Fruit fly (Drosophila melanogaster) whole organism, wandering third instar larva: Measurements from ENCODE around the gene nrv2.

ENCODE experiments used
- Abd-B ChIP-seq: fragments of >200 bp; optimal IDR thresholded peaks from 2 replicates; lab custom pipeline; 2017; ENCODE audit warnings: missing biosample characterization, missing genetic modification characterization
- CG32264 ChIP-seq: fragments of 200-800 bp; sonication (Bioruptor generic); optimal IDR thresholded peaks from 2 replicates; lab custom pipeline; 2016; ENCODE audit warnings: missing biosample characterization, missing genetic modification characterization
- CG9705 ChIP-seq: fragments of 200-800 bp; sonication (Bioruptor generic); optimal IDR thresholded peaks from 2 replicates; lab custom pipeline; 2018; ENCODE audit warnings: missing biosample characterization, mild to moderate bottlenecking, missing genetic modification characterization
- CrebA ChIP-seq: fragments of 200-800 bp; sonication (Bioruptor generic); optimal IDR thresholded peaks from 2 replicates; lab custom pipeline; 2016; ENCODE audit warnings: missing biosample characterization, mild to moderate bottlenecking, missing genetic modification characterization, borderline replicate concordance
- Dfd ChIP-seq: fragments of >200 bp; optimal IDR thresholded peaks from 2 replicates; lab custom pipeline; 2017; ENCODE audit warnings: missing biosample characterization, missing genetic modification characterization
- Dif ChIP-seq: fragments of 200-275, 200-300 bp; sonication (Bioruptor generic); optimal IDR thresholded peaks from 2 replicates; lab custom pipeline; 2018; ENCODE audit warnings: missing biosample characterization, missing genetic modification characterization; ENCODE audit not compliant: partially characterized antibody
- GATAd ChIP-seq: sonication (Bioruptor generic); optimal IDR thresholded peaks from 2 replicates; lab custom pipeline; 2016; ENCODE audit warnings: missing biosample characterization, missing genetic modification characterization
- Hnf4 ChIP-seq: fragments of 200-800 bp; sonication (Bioruptor generic); optimal IDR thresholded peaks from 2 replicates; lab custom pipeline; 2016; ENCODE audit warnings: missing biosample characterization, mild to moderate bottlenecking, missing genetic modification characterization
- Hr78 ChIP-seq: fragments of >200 bp; optimal IDR thresholded peaks from 2 replicates; lab custom pipeline; 2017; ENCODE audit warnings: missing biosample characterization, missing genetic modification characterization
- Hr83 ChIP-seq: fragments of 200-300 bp; sonication (Bioruptor generic); optimal IDR thresholded peaks from 2 replicates; lab custom pipeline; 2016; ENCODE audit warnings: missing biosample characterization, mild to moderate bottlenecking, missing genetic modification characterization, moderate library complexity; ENCODE audit not compliant: poor library complexity, severe bottlenecking
- Jra ChIP-seq: sonication (Bioruptor generic); optimal IDR thresholded peaks from 2 replicates; lab custom pipeline; 2016; ENCODE audit warnings: missing biosample characterization, missing genetic modification characterization
- Mio ChIP-seq: sonication (Bioruptor generic); optimal IDR thresholded peaks from 2 replicates; lab custom pipeline; 2016; ENCODE audit warnings: missing biosample characterization, missing genetic modification characterization
- Myc ChIP-seq: fragments of >200 bp; optimal IDR thresholded peaks from 2 replicates; lab custom pipeline; 2017
- N ChIP-seq: fragments of >200 bp; optimal IDR thresholded peaks from 2 replicates; lab custom pipeline; 2018; ENCODE audit warnings: missing biosample characterization, missing external identifiers, missing genetic modification characterization
- OdsH ChIP-seq: fragments of 200-800 bp; sonication (Bioruptor generic); optimal IDR thresholded peaks from 2 replicates; lab custom pipeline; 2016; ENCODE audit warnings: missing biosample characterization, mild to moderate bottlenecking, missing genetic modification characterization
- Sp1 ChIP-seq: fragments of 200-800 bp; sonication (Bioruptor generic); optimal IDR thresholded peaks from 3 replicates; lab custom pipeline; 2019; ENCODE audit warnings: missing biosample characterization, mild to moderate bottlenecking, missing genetic modification characterization, moderate library complexity
- Vsx2 ChIP-seq: fragments of 200-300, 225-300 bp; sonication (Bioruptor generic); optimal IDR thresholded peaks from 2 replicates; lab custom pipeline; 2018; ENCODE audit warnings: missing biosample characterization, missing genetic modification characterization; ENCODE audit not compliant: partially characterized antibody
- br ChIP-seq: fragments of 200-800 bp; sonication (Bioruptor generic); optimal IDR thresholded peaks from 2 replicates; lab custom pipeline; 2016; ENCODE audit warnings: missing biosample characterization, missing genetic modification characterization
- brk ChIP-seq: fragments of 200-800 bp; sonication (Bioruptor generic); optimal IDR thresholded peaks from 2 replicates; lab custom pipeline; 2016; ENCODE audit warnings: missing biosample characterization, mild to moderate bottlenecking, missing genetic modification characterization
- dl ChIP-seq, 2 experiments: fragments of 175-275, 200-275 bp in 1 of 2; fragments of 200-275 bp in 1 of 2; sonication (Bioruptor generic); optimal IDR thresholded peaks; lab custom pipeline; 2018; ENCODE audit warnings: mild to moderate bottlenecking in 2 of 2, missing biosample characterization in 2 of 2, missing genetic modification characterization in 2 of 2, moderate library complexity in 2 of 2; ENCODE audit not compliant: partially characterized antibody in 2 of 2, insufficient read depth in 1 of 2
- dmrt93B ChIP-seq: fragments of 200-800 bp; sonication (Bioruptor generic); optimal IDR thresholded peaks from 2 replicates; lab custom pipeline; 2018; ENCODE audit warnings: missing biosample characterization, mild to moderate bottlenecking, missing genetic modification characterization
- dsf ChIP-seq: sonication (Bioruptor generic); optimal IDR thresholded peaks from 2 replicates; lab custom pipeline; 2016; ENCODE audit warnings: missing biosample characterization, missing genetic modification characterization, borderline replicate concordance
- ey ChIP-seq: fragments of 200-800 bp; sonication (Bioruptor generic); optimal IDR thresholded peaks from 2 replicates; lab custom pipeline; 2016; ENCODE audit warnings: missing biosample characterization, missing genetic modification characterization
- foxo ChIP-seq, 2 experiments: fragments of 200-800 bp; sonication (Bioruptor generic); optimal IDR thresholded peaks; 2 replicates in 1 of 2; 3 replicates in 1 of 2; lab custom pipeline; 2016 to 2017; ENCODE audit warnings: missing biosample characterization in 2 of 2, missing genetic modification characterization in 2 of 2
- fru ChIP-seq: fragments of 200-800 bp; sonication (Bioruptor generic); optimal IDR thresholded peaks from 3 replicates; lab custom pipeline; 2016; ENCODE audit warnings: missing biosample characterization, mild to moderate bottlenecking, missing genetic modification characterization
- jim ChIP-seq: fragments of 175-275, 200-325 bp; sonication (Bioruptor generic); optimal IDR thresholded peaks from 2 replicates; lab custom pipeline; 2016; ENCODE audit warnings: missing biosample characterization, mild to moderate bottlenecking, missing genetic modification characterization
- lola ChIP-seq: fragments of >200 bp; optimal IDR thresholded peaks from 2 replicates; lab custom pipeline; 2017; ENCODE audit warnings: missing biosample characterization, missing genetic modification characterization
- pan ChIP-seq: fragments of >200 bp; optimal IDR thresholded peaks from 2 replicates; lab custom pipeline; 2017
- rgr ChIP-seq: fragments of 200-800 bp; sonication (Bioruptor generic); optimal IDR thresholded peaks from 3 replicates; lab custom pipeline; 2016; ENCODE audit warnings: missing biosample characterization, mild to moderate bottlenecking, missing genetic modification characterization
- sage ChIP-seq: fragments of 200-800 bp; sonication (Bioruptor generic); optimal IDR thresholded peaks from 2 replicates; lab custom pipeline; 2016; ENCODE audit warnings: missing biosample characterization, mild to moderate bottlenecking, missing genetic modification characterization
- tai ChIP-seq: sonication (Bioruptor generic); optimal IDR thresholded peaks from 2 replicates; lab custom pipeline; 2016; ENCODE audit warnings: missing biosample characterization, missing genetic modification characterization
- usp ChIP-seq: fragments of >200 bp; optimal IDR thresholded peaks from 2 replicates; lab custom pipeline; 2017; ENCODE audit warnings: missing biosample characterization, missing genetic modification characterization
- woc ChIP-seq: sonication (Bioruptor generic); optimal IDR thresholded peaks from 2 replicates; lab custom pipeline; 2016; ENCODE audit warnings: missing biosample characterization, mild to moderate bottlenecking, missing genetic modification characterization

Gene nrv2

dm6 chr2L:6836114-6836513 is 37.5 kb upstream of the nrv2 start:
- no peak for TF ChIP-seq lola
- no peak for TF ChIP-seq Myc (lab: Kevin White, UChicago)
- no peak for TF ChIP-seq Hnf4 (GFP tag; lab: Kevin White, UChicago)
- no peak for TF ChIP-seq dsf (GFP tag; lab: Kevin White, UChicago)
- no peak for TF ChIP-seq Hr83
- TF ChIP-seq br (GFP tag; lab: Kevin White, UChicago): no peak
- TF ChIP-seq dl (GFP tag; optimal IDR thresholded peaks at IDR 0.05; lab: Kevin White, UChicago; ENCODE audit: insufficient read depth in 1 of 2, partially characterized antibody in 2 of 2): no peak
- TF ChIP-seq CrebA (GFP tag; lab: Kevin White, UChicago): no peak
- TF ChIP-seq jim (GFP tag; lab: Kevin White, UChicago): no peak
- no peak for TF ChIP-seq sage
- no peak for TF ChIP-seq dmrt93B (GFP tag; lab: Kevin White, UChicago)
- no peak for TF ChIP-seq brk (GFP tag; lab: Kevin White, UChicago)
- TF ChIP-seq tai (GFP tag; lab: Kevin White, UChicago): no peak
- no peak for TF ChIP-seq Abd-B (GFP tag; lab: Kevin White, UChicago)
- no peak for TF ChIP-seq CG32264
- TF ChIP-seq usp (GFP tag; lab: Kevin White, UChicago): no peak
- no peak for TF ChIP-seq OdsH (GFP tag; lab: Kevin White, UChicago)

dm6 chr2L:6833661-6834073 is 35.0 kb upstream of the nrv2 start:
- TF ChIP-seq br (GFP tag; lab: Kevin White, UChicago) (no peak), foxo (GFP tag; optimal IDR thresholded peaks at IDR 0.05; lab: Kevin White, UChicago) (no peak), CG32264 (no peak), usp (GFP tag; lab: Kevin White, UChicago) (no peak), Jra (GFP tag; lab: Kevin White, UChicago) (no peak), CrebA (GFP tag; lab: Kevin White, UChicago) (no peak), Mio (GFP tag; lab: Kevin White, UChicago) (no peak), dl (GFP tag; optimal IDR thresholded peaks at IDR 0.05; lab: Kevin White, UChicago; ENCODE audit: insufficient read depth in 1 of 2, partially characterized antibody in 2 of 2) (no peak), N (peak; percentile 70)

dm6 chr2L:6830264-6830729 is 31.6 kb upstream of the nrv2 start:
- TF ChIP-seq lola (no peak), brk (GFP tag; lab: Kevin White, UChicago) (no peak), pan (lab: Kevin White, UChicago) (no peak), foxo (GFP tag; optimal IDR thresholded peaks at IDR 0.05; lab: Kevin White, UChicago) (peak in 1 of 2 experiments; percentile 28), jim (GFP tag; lab: Kevin White, UChicago) (no peak), Vsx2 (GFP tag; lab: Kevin White, UChicago) (no peak), fru (GFP tag; lab: Kevin White, UChicago) (peak; percentile 30)

dm6 chr2L:6827558-6828122 is 29.0 kb upstream of the nrv2 start:
- TF ChIP-seq Sp1 (GFP tag; lab: Kevin White, UChicago): peak; percentile 0
- TF ChIP-seq dmrt93B (GFP tag; lab: Kevin White, UChicago): no peak

- TF ChIP-seq GATAd (no peak), dl (GFP tag; optimal IDR thresholded peaks at IDR 0.05; lab: Kevin White, UChicago; ENCODE audit: insufficient read depth in 1 of 2, partially characterized antibody in 2 of 2) (no peak), Mio (GFP tag; lab: Kevin White, UChicago) (no peak), sage (no peak), Dfd (GFP tag; lab: Kevin White, UChicago) (no peak), fru (GFP tag; lab: Kevin White, UChicago) (no peak), br (GFP tag; lab: Kevin White, UChicago) (no peak), CG9705 (GFP tag; lab: Kevin White, UChicago) (no peak), Hr78 (GFP tag; lab: Kevin White, UChicago) (no peak), foxo (GFP tag; optimal IDR thresholded peaks at IDR 0.05; lab: Kevin White, UChicago) (no peak), pan (lab: Kevin White, UChicago) (no peak), Myc (lab: Kevin White, UChicago) (no peak), tai (GFP tag; lab: Kevin White, UChicago) (no peak), rgr (GFP tag; lab: Kevin White, UChicago) (no peak), ey (GFP tag; lab: Kevin White, UChicago) (no peak), dsf (GFP tag; lab: Kevin White, UChicago) (no peak), Dif (GFP tag; lab: Kevin White, UChicago) (no peak), woc (GFP tag; lab: Kevin White, UChicago) (no peak), Jra (GFP tag; lab: Kevin White, UChicago) (no peak), CG32264 (no peak)
These were observed 27.6 kb upstream of the nrv2 start for dm6 chr2L:6826298-6826697.
